Worm (Caenorhabditis elegans) whole organism, early embryonic: ENCODE data around the gene clec-48.

Experiments
- B0310.2 ChIP-seq: sonication (generic microtip); optimal IDR thresholded peaks from 2 replicates; lab custom pipeline; 2016; ENCODE audit warnings: mild to moderate bottlenecking, missing genetic modification characterization, missing compliant biosample characterization
- F13C5.2 ChIP-seq: sonication (generic microtip); optimal IDR thresholded peaks from 2 replicates; lab custom pipeline; 2017; ENCODE audit warnings: mild to moderate bottlenecking, missing genetic modification characterization, inconsistent platforms, missing compliant biosample characterization
- aly-1 ChIP-seq: sonication (generic microtip); optimal IDR thresholded peaks from 2 replicates; lab custom pipeline; 2016; ENCODE audit warnings: missing genetic modification characterization, missing compliant biosample characterization
- ama-1 ChIP-seq: fragments of 150-350 bp; optimal IDR thresholded peaks from 2 replicates; lab custom pipeline; 2014
- ceh-13 ChIP-seq: fragments of 200-800 bp; sonication (Bioruptor generic); optimal IDR thresholded peaks from 2 replicates; lab custom pipeline; 2018; ENCODE audit warnings: mild to moderate bottlenecking, missing genetic modification characterization, missing compliant biosample characterization
- ceh-36 ChIP-seq: sonication (generic microtip); optimal IDR thresholded peaks from 2 replicates; lab custom pipeline; 2016; ENCODE audit warnings: missing genetic modification characterization, inconsistent platforms, missing compliant biosample characterization
- ets-7 ChIP-seq: sonication (generic microtip); optimal IDR thresholded peaks from 2 replicates; lab custom pipeline; 2016; ENCODE audit warnings: missing genotype, missing genetic modification characterization, missing compliant biosample characterization
- flt-1 ChIP-seq: fragments of 200-800 bp; sonication (Bioruptor generic); IDR thresholded peaks from 2 replicates; pipeline ENCODE4 v1.3.6; 2022; ENCODE audit warnings: missing genetic modification characterization, missing compliant biosample characterization
- hmbx-1 ChIP-seq: sonication (generic microtip); optimal IDR thresholded peaks from 2 replicates; lab custom pipeline; 2016; ENCODE audit warnings: mild to moderate bottlenecking, missing genetic modification characterization, missing compliant biosample characterization
- hmg-4 ChIP-seq: fragments of 200-800 bp; sonication (Bioruptor generic); optimal IDR thresholded peaks from 2 replicates; lab custom pipeline; 2018; ENCODE audit warnings: mild to moderate bottlenecking, missing genetic modification characterization, missing compliant biosample characterization
- hnd-1 ChIP-seq: sonication (generic microtip); optimal IDR thresholded peaks from 2 replicates; lab custom pipeline; 2016; ENCODE audit warnings: missing genetic modification characterization, missing compliant biosample characterization
- pes-1 ChIP-seq: fragments of 200-800 bp; sonication (Bioruptor generic); IDR thresholded peaks from 2 replicates; pipeline ENCODE4 v1.3.6; 2022; ENCODE audit warnings: missing genetic modification reagents, missing genetic modification characterization, missing compliant biosample characterization
- scrt-1 ChIP-seq: fragments of 200-800 bp; sonication (Bioruptor generic); IDR thresholded peaks from 2 replicates; pipeline ENCODE4 v1.3.6; 2022; ENCODE audit warnings: missing genetic modification characterization, missing compliant biosample characterization
- sea-1 ChIP-seq: fragments of 200-800 bp; sonication (Bioruptor generic); conservative IDR thresholded peaks from 2 replicates; pipeline ENCODE4 v1.3.6; 2022; ENCODE audit warnings: missing genetic modification characterization, missing compliant biosample characterization
- tbx-11 ChIP-seq: fragments of 200-800 bp; sonication (Bioruptor generic); IDR thresholded peaks from 2 replicates; pipeline ENCODE4 v1.3.6; 2022; ENCODE audit warnings: missing genetic modification characterization, missing compliant biosample characterization
- tbx-37 ChIP-seq: fragments of 200-800 bp; sonication (Bioruptor generic); conservative IDR thresholded peaks from 2 replicates; pipeline ENCODE4 v1.3.6; 2022; ENCODE audit warnings: missing genetic modification reagents, missing genetic modification characterization, missing compliant biosample characterization
- tra-4 ChIP-seq: sonication (generic microtip); optimal IDR thresholded peaks from 2 replicates; lab custom pipeline; 2017; ENCODE audit warnings: missing genetic modification characterization, missing compliant biosample characterization

clec-48 gene

ce11 chrV:18146077-18146476 lies 11.7 kb upstream of the clec-48 start, which contains the start of gene C14A6.3:
Gene C14A6.3 (plus strand): TSS chrV:18146377.
- no peak for TF ChIP-seq sea-1 (GFP tag; lab: Robert Waterston, UW)
- no peak for TF ChIP-seq flt-1 (GFP tag; lab: Robert Waterston, UW)
- TF ChIP-seq F13C5.2, result no peak
- no peak for TF ChIP-seq hmg-4 (GFP tag; lab: Kevin White, UChicago)
- TF ChIP-seq hmbx-1 (tag; lab: Kevin White, UChicago), result no peak
- no peak for TF ChIP-seq ceh-13 (GFP tag; lab: Kevin White, UChicago)
- no peak for TF ChIP-seq ceh-36
- TF ChIP-seq tra-4 (tag; lab: Kevin White, UChicago), result no peak
- TF ChIP-seq tbx-37 (GFP tag; lab: Robert Waterston, UW), result no peak
- TF ChIP-seq aly-1, result no peak
- no peak for TF ChIP-seq scrt-1 (GFP tag; lab: Robert Waterston, UW)
- TF ChIP-seq B0310.2 (tag; lab: Kevin White, UChicago), result no peak
- TF ChIP-seq tbx-11 (GFP tag; lab: Robert Waterston, UW), result no peak
- no peak for TF ChIP-seq ets-7 (tag; lab: Kevin White, UChicago)
- no peak for TF ChIP-seq hnd-1 (tag; lab: Kevin White, UChicago)
- no peak for TF ChIP-seq pes-1
- no peak for TF ChIP-seq ama-1 (lab: Kevin White, UChicago)

ce11 chrV:18158172-18158571 lies 346 bp downstream of the clec-48 start:
- TF ChIP-seq ets-7 (tag; lab: Kevin White, UChicago) (no peak), ama-1 (lab: Kevin White, UChicago) (no peak), hnd-1 (tag; lab: Kevin White, UChicago) (no peak), B0310.2 (tag; lab: Kevin White, UChicago) (no peak), hmbx-1 (tag; lab: Kevin White, UChicago) (no peak), sea-1 (GFP tag; lab: Robert Waterston, UW) (no peak), flt-1 (GFP tag; lab: Robert Waterston, UW) (no peak)

- TF ChIP-seq tbx-37 (GFP tag; lab: Robert Waterston, UW) (no peak), aly-1 (no peak), ama-1 (lab: Kevin White, UChicago) (no peak), hnd-1 (tag; lab: Kevin White, UChicago) (no peak), tbx-11 (GFP tag; lab: Robert Waterston, UW) (no peak), F13C5.2 (no peak), hmbx-1 (tag; lab: Kevin White, UChicago) (no peak), flt-1 (GFP tag; lab: Robert Waterston, UW) (no peak), ets-7 (tag; lab: Kevin White, UChicago) (no peak), tra-4 (tag; lab: Kevin White, UChicago) (no peak), ceh-36 (no peak)
Measured at ce11 chrV:18161228-18161627, 3.4 kb downstream of the clec-48 start, which contains the start of gene C14A6.13. Gene C14A6.13 (minus strand): TSS chrV:18161328.

DNA sequence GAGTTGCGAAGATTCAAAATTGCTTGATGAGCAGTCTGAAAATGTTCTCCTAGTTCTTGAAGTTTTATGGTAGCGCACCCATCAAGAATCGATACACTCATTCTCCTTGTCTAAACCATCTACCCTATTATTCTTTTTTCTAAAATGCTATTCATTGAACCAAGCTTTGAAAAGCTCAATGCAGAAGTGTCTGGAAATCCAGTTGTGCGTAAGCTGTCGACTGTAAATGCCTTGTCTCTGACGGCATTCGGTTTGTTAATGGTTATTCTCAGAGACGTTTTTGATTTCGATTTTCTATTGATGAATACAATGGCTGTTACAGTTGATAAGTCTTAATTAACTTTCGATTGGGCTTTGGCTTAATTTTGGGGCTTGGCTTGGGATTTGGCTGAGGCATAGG lies 4.7 kb downstream of the clec-48 start, which contains the start of gene C14A6.12:
Gene C14A6.12, minus strand, starts transcription at position 101 of the 400 bp plus-strand sequence.
- TF ChIP-seq scrt-1 (GFP tag; lab: Robert Waterston, UW), result no peak
- no peak for TF ChIP-seq F13C5.2
- TF ChIP-seq hmbx-1 (tag; lab: Kevin White, UChicago), result no peak
- no peak for TF ChIP-seq B0310.2 (tag; lab: Kevin White, UChicago)
- no peak for TF ChIP-seq ets-7 (tag; lab: Kevin White, UChicago)
- no peak for TF ChIP-seq sea-1 (GFP tag; lab: Robert Waterston, UW)

DNA sequence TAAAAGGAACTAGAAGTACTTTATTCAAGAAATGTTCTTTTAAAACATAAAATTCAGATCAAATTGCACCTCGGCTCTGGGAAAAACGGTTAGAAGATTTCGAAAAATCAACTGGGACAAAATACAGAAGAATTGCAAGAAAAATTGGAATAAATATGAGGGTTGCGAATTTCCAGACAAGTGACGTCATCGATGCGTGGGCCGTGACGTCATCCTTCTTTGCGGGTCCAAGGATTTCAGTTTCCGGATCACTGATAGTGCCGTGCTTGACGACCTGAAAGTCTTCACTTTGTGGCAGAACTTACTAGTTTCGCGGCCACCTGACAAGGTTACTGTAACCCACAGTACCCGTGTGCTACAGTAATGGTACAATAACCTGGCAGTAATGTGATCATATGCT lies 5.6 kb downstream of the clec-48 start:
- TF ChIP-seq tbx-37 (GFP tag; lab: Robert Waterston, UW) (no peak), pes-1 (no peak), B0310.2 (tag; lab: Kevin White, UChicago) (no peak), hnd-1 (tag; lab: Kevin White, UChicago) (no peak), aly-1 (no peak), hmg-4 (GFP tag; lab: Kevin White, UChicago) (no peak), flt-1 (GFP tag; lab: Robert Waterston, UW) (no peak), ceh-13 (GFP tag; lab: Kevin White, UChicago) (no peak), sea-1 (GFP tag; lab: Robert Waterston, UW) (no peak), ceh-36 (no peak), ets-7 (tag; lab: Kevin White, UChicago) (no peak), hmbx-1 (tag; lab: Kevin White, UChicago) (no peak), scrt-1 (GFP tag; lab: Robert Waterston, UW) (no peak), ama-1 (lab: Kevin White, UChicago) (no peak), tra-4 (tag; lab: Kevin White, UChicago) (no peak), F13C5.2 (no peak)

ce11 chrV:18164758-18165157 lies 6.9 kb downstream of the clec-48 start, which contains the start of gene C14A6.5:
Gene C14A6.5 (minus strand): TSS chrV:18164858.
- TF ChIP-seq hnd-1 (tag; lab: Kevin White, UChicago), result no peak
- no peak for TF ChIP-seq tbx-11 (GFP tag; lab: Robert Waterston, UW)
- no peak for TF ChIP-seq B0310.2 (tag; lab: Kevin White, UChicago)
- TF ChIP-seq scrt-1 (GFP tag; lab: Robert Waterston, UW), result no peak

DNA sequence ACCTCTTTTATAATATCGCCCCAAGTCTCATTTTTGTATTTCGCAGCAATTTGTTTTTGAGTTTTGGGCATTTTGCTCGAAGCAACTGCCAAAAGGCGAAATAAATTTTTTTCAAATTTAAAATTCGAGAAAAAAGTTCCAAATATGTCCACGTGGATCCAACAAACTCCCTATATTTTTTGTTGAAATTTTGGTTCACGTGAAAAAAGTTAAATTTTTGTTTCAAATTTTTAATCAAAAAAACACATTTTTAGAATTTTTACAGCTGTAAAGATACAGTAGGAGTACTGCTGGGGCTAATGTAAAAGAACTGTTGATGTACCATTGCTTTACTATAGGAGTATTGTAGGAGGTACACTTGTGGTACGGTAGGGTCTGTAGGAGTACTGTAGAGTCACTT lies 9.3 kb downstream of the clec-48 start, which contains the start of gene C14A6.6:
Gene C14A6.6, minus strand, starts transcription at position 101 of the 400 bp plus-strand sequence.
- TF ChIP-seq hmbx-1 (tag; lab: Kevin White, UChicago) (no peak), flt-1 (GFP tag; lab: Robert Waterston, UW) (no peak), pes-1 (no peak), ceh-13 (GFP tag; lab: Kevin White, UChicago) (no peak), hnd-1 (tag; lab: Kevin White, UChicago) (no peak), scrt-1 (GFP tag; lab: Robert Waterston, UW) (no peak)

- TF ChIP-seq pes-1 (no peak), B0310.2 (tag; lab: Kevin White, UChicago) (no peak)
Measured at ce11 chrV:18168266-18168665, 10.4 kb downstream of the clec-48 start, which contains the start of gene C14A6.7. Gene C14A6.7 (minus strand): TSS chrV:18168366.
